Fruit fly (Drosophila melanogaster): ENCODE data around the gene CG13287.
A peak's percentile ranks its signal among the peaks of the same experiment; 100 is the strongest.

CG13287 gene

DNA sequence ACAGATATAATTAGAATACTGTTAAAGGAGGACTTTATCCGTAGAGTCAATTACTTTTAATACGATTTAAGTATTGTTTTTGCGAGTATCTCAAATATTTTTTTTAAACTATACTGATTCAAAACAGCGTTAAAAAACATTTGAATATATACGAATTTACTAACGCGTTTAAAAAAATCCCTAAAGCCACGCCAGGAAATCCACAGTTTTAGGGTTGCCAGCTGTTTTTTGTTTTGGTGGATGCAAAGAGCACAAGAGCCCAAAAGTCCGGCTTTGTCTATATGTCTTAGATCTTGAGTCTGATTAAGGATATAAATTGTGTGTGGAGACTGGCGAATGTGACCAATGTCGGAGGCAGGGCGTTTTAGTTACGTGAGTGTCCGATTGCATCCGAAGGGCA is 45.4 kb downstream of the CG13287 start (continued):
- TF ChIP-seq BEAF-32 (GFP tag; optimal IDR thresholded peaks at IDR 0.05) (peak; percentile 19), YL-1 (GFP tag; optimal IDR thresholded peaks at IDR 0.05) (peak; percentile 34), CG33213 (GFP tag; optimal IDR thresholded peaks at IDR 0.05) (peak; percentile 36), MBD-R2 (GFP tag; IDR thresholded peaks at IDR 0.05) (peak; percentile 53; the same call in 1 of the 2 replicates), tna (GFP tag; IDR thresholded peaks at IDR 0.05; ENCODE audit: partially characterized antibody) (no peak), HLHmδ (GFP tag; optimal IDR thresholded peaks at IDR 0.05) (no peak), CG13287 (GFP tag; IDR thresholded peaks at IDR 0.05; ENCODE audit: partially characterized antibody) (peak; percentile 13; the same call in 1 of the 2 replicates), CG14710 (tag; optimal IDR thresholded peaks at IDR 0.05) (peak; percentile 8), vfl (GFP tag; optimal IDR thresholded peaks at IDR 0.05) (no peak), CG9727 (GFP tag; optimal IDR thresholded peaks at IDR 0.05) (no peak), Lhr (GFP tag; optimal IDR thresholded peaks at IDR 0.05) (peak; percentile 2), Poxn (GFP tag; IDR thresholded peaks at IDR 0.05) (no peak), Rfx (GFP tag; IDR thresholded peaks at IDR 0.05) (peak; percentile 11; the same call in 1 of the 2 replicates), CG11504 (tag; optimal IDR thresholded peaks at IDR 0.05) (peak; percentile 5), inv (GFP tag; IDR thresholded peaks at IDR 0.05; ENCODE audit: partially characterized antibody) (no peak), CG17612 (GFP tag; IDR thresholded peaks at IDR 0.05) (no peak), stwl (tag; optimal IDR thresholded peaks at IDR 0.05) (peak; percentile 90), CG17385 (GFP tag; optimal IDR thresholded peaks at IDR 0.05) (no peak), phol (tag; optimal IDR thresholded peaks at IDR 0.05) (peak; percentile 24), CG15514 (GFP tag; optimal IDR thresholded peaks at IDR 0.05) (peak; percentile 87), CG10366 (GFP tag; IDR thresholded peaks at IDR 0.05) (no peak), Dp (GFP tag; optimal IDR thresholded peaks at IDR 0.05) (peak; percentile 46), Fer2 (tag; optimal IDR thresholded peaks at IDR 0.05) (no peak), CoRest (tag; optimal IDR thresholded peaks at IDR 0.05) (peak; percentile 17), MESR4 (GFP tag; optimal IDR thresholded peaks at IDR 0.05) (peak; percentile 17), CG1603 (tag; optimal IDR thresholded peaks at IDR 0.05) (peak; percentile 24), CG7556 (GFP tag; optimal IDR thresholded peaks at IDR 0.05) (no peak), pzg (GFP tag; optimal IDR thresholded peaks at IDR 0.05) (peak; percentile 34), trem (tag; optimal IDR thresholded peaks at IDR 0.05) (peak; percentile 42), CG2116 (GFP tag; optimal IDR thresholded peaks at IDR 0.05) (peak; percentile 51), CG17829 (tag; optimal IDR thresholded peaks at IDR 0.05) (peak; percentile 8), rib (GFP tag; IDR thresholded peaks at IDR 0.05) (no peak), crp (GFP tag; optimal IDR thresholded peaks at IDR 0.05) (peak in 1 of 2 experiments; percentile 33), Atf6 (GFP tag; IDR thresholded peaks at IDR 0.05) (peak; percentile 15; the same call in 1 of the 2 replicates), CG4617 (GFP tag; optimal IDR thresholded peaks at IDR 0.05; ENCODE audit: borderline replicate concordance) (peak; percentile 14), CG3163 (GFP tag; optimal IDR thresholded peaks at IDR 0.05) (no peak)

- peak; percentile 12 for TF ChIP-seq CG9727 (GFP tag; optimal IDR thresholded peaks at IDR 0.05)
- peak; percentile 75 for TF ChIP-seq Dll (GFP tag; IDR thresholded peaks at IDR 0.05; ENCODE audit: partially characterized antibody)
- peak; percentile 2 for TF ChIP-seq Max (GFP tag; optimal IDR thresholded peaks at IDR 0.05)
- peak; percentile 27; the same call in 1 of the 2 replicates for TF ChIP-seq CG3847 (GFP tag; IDR thresholded peaks at IDR 0.05)
- peak; percentile 89 for TF ChIP-seq E2f1 (GFP tag; IDR thresholded peaks at IDR 0.05)
- peak; percentile 23 for TF ChIP-seq CG15696 (tag; optimal IDR thresholded peaks at IDR 0.05)
- peak; percentile 29 for TF ChIP-seq vfl (GFP tag; optimal IDR thresholded peaks at IDR 0.05)
- TF ChIP-seq gcm (GFP tag; optimal IDR thresholded peaks at IDR 0.05): no peak
- peak; percentile 86 for TF ChIP-seq CG14710 (tag; optimal IDR thresholded peaks at IDR 0.05)
- TF ChIP-seq CG10147 (GFP tag; optimal IDR thresholded peaks at IDR 0.05): peak; percentile 18
- TF ChIP-seq zfh2 (GFP tag; optimal IDR thresholded peaks at IDR 0.05): peak; percentile 15
- TF ChIP-seq ssp (GFP tag; IDR thresholded peaks at IDR 0.05): peak; percentile 63
- TF ChIP-seq CG9876 (GFP tag; optimal IDR thresholded peaks at IDR 0.05): peak; percentile 26
- peak; percentile 59 for TF ChIP-seq vnd (GFP tag; IDR thresholded peaks at IDR 0.05; ENCODE audit: partially characterized antibody)
- TF ChIP-seq CG34224 (GFP tag; IDR thresholded peaks at IDR 0.05; ENCODE audit: partially characterized antibody): peak; percentile 52; the same call in 1 of the 3 replicates
- no peak for TF ChIP-seq sqz (GFP tag; optimal IDR thresholded peaks at IDR 0.05)
These were observed 50.3 kb downstream of the CG13287 start, which contains the start of gene Rcc1 for dm6 chr3L:5932363-5932914. Gene Rcc1, minus strand, starts transcription at chr3L:5932773.

All from whole organism, embryonic.